Worm (Caenorhabditis elegans) whole organism, mixed stage, embryonic: Measurements from ENCODE around the gene B0286.1.

Source experiments
- elt-3 ChIP-seq: fragments of 150-350 bp; optimal IDR thresholded peaks from 2 replicates; lab custom pipeline; 2014; ENCODE audit warnings: missing biosample characterization, missing genetic modification characterization
- unc-39 ChIP-seq: fragments of 150-350 bp; optimal IDR thresholded peaks from 2 replicates; lab custom pipeline; 2014; ENCODE audit warnings: missing biosample characterization, missing genetic modification characterization

B0286.1 gene

DNA sequence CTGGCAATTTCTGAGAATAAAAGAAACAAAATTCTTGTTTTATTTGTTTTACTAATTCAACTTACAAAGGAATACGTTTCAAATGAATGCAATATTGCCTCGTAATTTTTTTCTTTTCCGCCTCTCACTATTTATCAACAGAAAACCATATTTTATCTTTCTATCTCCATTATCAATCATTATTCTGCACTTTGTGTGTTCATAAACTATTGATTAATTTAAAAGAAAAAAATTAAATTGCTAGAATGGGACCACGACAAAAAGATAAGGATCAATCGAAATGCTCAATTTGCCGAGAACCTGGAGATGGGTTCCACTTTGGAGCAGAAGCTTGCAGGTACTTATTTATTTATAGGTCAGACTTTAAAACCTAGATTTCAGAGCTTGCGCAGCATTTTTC lies 56.8 kb downstream of the B0286.1 start, which contains the start of gene nhr-273:
Gene nhr-273 (plus strand): TSS at position 167 of the 400 bp plus-strand sequence.
- no peak for TF ChIP-seq elt-3 (tag; lab: Kevin White, UChicago)
- TF ChIP-seq unc-39 (tag; lab: Kevin White, UChicago): no peak
- TF ChIP-seq, all 35 proteins: peak for 0
